Worm (Caenorhabditis elegans) whole organism, L4 larva: ENCODE measurements around the gene mdt-26.

Experiments used
- F10B5.3 ChIP-seq: sonication (generic microtip); optimal IDR thresholded peaks from 2 replicates; lab custom pipeline; 2016; ENCODE audit warnings: mild to moderate bottlenecking, missing genetic modification characterization, missing compliant biosample characterization
- F44E2.7 ChIP-seq: fragments of 200-800 bp; sonication (Bioruptor generic); IDR thresholded peaks from 2 replicates; pipeline ENCODE4 v2.1.2; 2022; ENCODE audit warnings: missing genetic modification characterization, missing compliant biosample characterization
- T26A8.4 ChIP-seq: fragments of 200-800 bp; sonication (Bioruptor generic); IDR thresholded peaks from 2 replicates; pipeline ENCODE4 v1.3.6; 2022; ENCODE audit warnings: missing genetic modification characterization, missing compliant biosample characterization
- Y75B8A.6 ChIP-seq: fragments of 200-800 bp; sonication (Bioruptor generic); IDR thresholded peaks from 2 replicates; pipeline ENCODE4 v1.3.6; 2022; ENCODE audit warnings: missing genetic modification reagents, missing genetic modification characterization, missing compliant biosample characterization
- ZK337.2 ChIP-seq: fragments of 200-800 bp; sonication (Bioruptor generic); IDR thresholded peaks from 2 replicates; pipeline ENCODE4 v1.3.6; 2022; ENCODE audit warnings: missing genetic modification reagents, missing genetic modification characterization, missing compliant biosample characterization
- ZK546.5 ChIP-seq, 2 experiments: sonication (generic microtip); optimal IDR thresholded peaks; 2 replicates each; lab custom pipeline; 2017; ENCODE audit warnings: missing biosample characterization in 2 of 2, missing genetic modification characterization in 2 of 2
- aha-1 ChIP-seq: fragments of 150-350 bp; peaks from one replicate; lab custom pipeline; 2014; ENCODE audit warnings: missing biosample characterization, missing genetic modification characterization
- arid-1 ChIP-seq: fragments of 200-800 bp; sonication (Bioruptor generic); conservative IDR thresholded peaks from 2 replicates; pipeline ENCODE4 v1.3.6; 2022; ENCODE audit warnings: missing genetic modification reagents, missing genetic modification characterization, missing compliant biosample characterization
- ceh-32 ChIP-seq: sonication (generic microtip); optimal IDR thresholded peaks from 2 replicates; lab custom pipeline; 2016; ENCODE audit warnings: mild to moderate bottlenecking, missing genetic modification characterization, missing compliant biosample characterization; ENCODE audit not compliant: poor library complexity
- ces-1 ChIP-seq: fragments of 150-350 bp; sonication (generic microtip); optimal IDR thresholded peaks from 4 replicates; lab custom pipeline; 2014; ENCODE audit warnings: missing biosample characterization, missing genetic modification reagents, missing genetic modification characterization
- ctbp-1 ChIP-seq: fragments of 200-800 bp; sonication (Bioruptor generic); IDR thresholded peaks from 2 replicates; pipeline ENCODE4 v1.3.6; 2022; ENCODE audit warnings: missing genetic modification reagents, missing genetic modification characterization, missing compliant biosample characterization
- daf-16 ChIP-seq, 3 experiments: sonication (generic microtip); optimal IDR thresholded peaks; 2 replicates each; lab custom pipeline; 2016 to 2017; ENCODE audit warnings: missing genetic modification characterization in 3 of 3, missing genetic modification reagents in 3 of 3, mild to moderate bottlenecking in 2 of 3, missing compliant biosample characterization in 2 of 3, missing biosample characterization in 1 of 3, moderate library complexity in 1 of 3
- daf-8 ChIP-seq: fragments of 200-800 bp; sonication (Bioruptor generic); IDR thresholded peaks from 2 replicates; pipeline ENCODE4 v1.3.6; 2022; ENCODE audit warnings: missing genetic modification characterization, missing compliant biosample characterization
- dmd-6 ChIP-seq: fragments of 200-800 bp; sonication (Bioruptor generic); IDR thresholded peaks from 2 replicates; pipeline ENCODE4 v1.3.6; 2022; ENCODE audit warnings: missing genetic modification reagents, missing genetic modification characterization, missing compliant biosample characterization
- dmd-8 ChIP-seq: fragments of 200-800 bp; sonication (Bioruptor generic); IDR thresholded peaks from 2 replicates; pipeline ENCODE4 v1.3.6; 2022; ENCODE audit warnings: missing genetic modification characterization, missing compliant biosample characterization
- dve-1 ChIP-seq: sonication (generic microtip); optimal IDR thresholded peaks from 2 replicates; lab custom pipeline; 2017; ENCODE audit warnings: antibody characterized with exemption, mild to moderate bottlenecking, missing genetic modification characterization, missing compliant biosample characterization; ENCODE audit not compliant: insufficient read depth
- egl-43 ChIP-seq: fragments of 200-800 bp; sonication (Bioruptor generic); IDR thresholded peaks from 2 replicates; pipeline ENCODE4 v1.3.6; 2022; ENCODE audit warnings: missing genetic modification reagents, missing genetic modification characterization, missing compliant biosample characterization
- fkh-10 ChIP-seq: fragments of 150-350 bp; optimal IDR thresholded peaks from 2 replicates; lab custom pipeline; 2014; ENCODE audit warnings: missing biosample characterization, missing genetic modification reagents, missing genetic modification characterization
- gei-8 ChIP-seq: fragments of 200-800 bp; sonication (Bioruptor generic); optimal IDR thresholded peaks from 2 replicates; lab custom pipeline; 2018; ENCODE audit warnings: mild to moderate bottlenecking, missing genetic modification characterization, missing compliant biosample characterization
- hif-1 ChIP-seq, 2 experiments: sonication (generic microtip); optimal IDR thresholded peaks; 2 replicates each; lab custom pipeline; 2016 to 2017; ENCODE audit warnings: missing compliant biosample characterization in 2 of 2, missing genetic modification characterization in 2 of 2, missing genetic modification reagents in 2 of 2, missing genotype in 2 of 2, mild to moderate bottlenecking in 1 of 2
- hlh-11 ChIP-seq: fragments of 200-800 bp; sonication (Bioruptor generic); optimal IDR thresholded peaks from 2 replicates; lab custom pipeline; 2018; ENCODE audit warnings: mild to moderate bottlenecking, missing genetic modification characterization, missing compliant biosample characterization
- lin-39 ChIP-seq: fragments of 150-350 bp; optimal IDR thresholded peaks from 2 replicates; lab custom pipeline; 2014; ENCODE audit warnings: missing biosample characterization, missing genetic modification reagents, missing genetic modification characterization
- madf-9 ChIP-seq: fragments of 200-800 bp; sonication (Bioruptor generic); conservative IDR thresholded peaks from 2 replicates; pipeline ENCODE4 v1.3.6; 2022; ENCODE audit warnings: missing genetic modification reagents, missing genetic modification characterization, missing compliant biosample characterization
- mdt-29 ChIP-seq: fragments of 200-800 bp; sonication (Bioruptor generic); IDR thresholded peaks from 2 replicates; pipeline ENCODE4 v1.3.6; 2022; ENCODE audit warnings: missing genetic modification reagents, missing genetic modification characterization, missing compliant biosample characterization
- mes-2 ChIP-seq: sonication (generic microtip); optimal IDR thresholded peaks from 2 replicates; lab custom pipeline; 2016; ENCODE audit warnings: missing genotype, mild to moderate bottlenecking, missing genetic modification characterization, missing compliant biosample characterization; ENCODE audit not compliant: poor library complexity, severe bottlenecking
- mxl-2 ChIP-seq: fragments of 200-800 bp; sonication (Bioruptor generic); conservative IDR thresholded peaks from 2 replicates; pipeline ENCODE4 v1.3.6; 2022; ENCODE audit warnings: missing genetic modification reagents, missing genetic modification characterization, missing compliant biosample characterization
- nhr-102 ChIP-seq: sonication (generic microtip); optimal IDR thresholded peaks from 2 replicates; lab custom pipeline; 2016; ENCODE audit warnings: mild to moderate bottlenecking, missing genetic modification characterization, moderate library complexity, missing compliant biosample characterization
- nhr-25 ChIP-seq: sonication (generic microtip); optimal IDR thresholded peaks from 2 replicates; lab custom pipeline; 2017; ENCODE audit warnings: missing genetic modification characterization, mild to moderate bottlenecking, missing compliant biosample characterization, antibody characterized with exemption, moderate library complexity, borderline replicate concordance; ENCODE audit not compliant: insufficient read depth
- php-3 ChIP-seq: fragments of 200-800 bp; sonication (Bioruptor generic); IDR thresholded peaks from 2 replicates; pipeline ENCODE4 v1.3.6; 2022; ENCODE audit warnings: missing genetic modification reagents, missing genetic modification characterization, missing compliant biosample characterization
- sdz-12 ChIP-seq: fragments of 200-800 bp; sonication (Bioruptor generic); optimal IDR thresholded peaks from 2 replicates; lab custom pipeline; 2018; ENCODE audit warnings: mild to moderate bottlenecking, missing genetic modification characterization, missing compliant biosample characterization
- spr-1 ChIP-seq: sonication (generic microtip); optimal IDR thresholded peaks from 2 replicates; lab custom pipeline; 2016; ENCODE audit warnings: mild to moderate bottlenecking, missing genetic modification characterization, missing compliant biosample characterization
- tra-1 ChIP-seq: fragments of 200-800 bp; sonication (Bioruptor generic); IDR thresholded peaks from 2 replicates; pipeline ENCODE4 v1.3.6; 2022; ENCODE audit warnings: missing genetic modification reagents, missing genetic modification characterization, missing compliant biosample characterization
- unc-130 ChIP-seq: sonication (generic microtip); optimal IDR thresholded peaks from 2 replicates; lab custom pipeline; 2016; ENCODE audit warnings: missing genetic modification reagents, missing genetic modification characterization, missing compliant biosample characterization
- unc-62 ChIP-seq, 3 experiments: fragments of 150-350 bp in 1 of 3; sonication (generic microtip); optimal IDR thresholded peaks in 2 of 3; peaks in 1 of 3; 1 replicate in 1 of 3; 2 replicates in 2 of 3; lab custom pipeline; 2014 to 2017; ENCODE audit warnings: missing biosample characterization in 3 of 3, missing genetic modification characterization in 3 of 3, missing genetic modification reagents in 3 of 3, missing genotype in 1 of 3
- vab-7 ChIP-seq: fragments of 200-800 bp; sonication (Bioruptor generic); IDR thresholded peaks from 2 replicates; pipeline ENCODE4 v1.3.6; 2022; ENCODE audit warnings: missing genetic modification reagents, missing genetic modification characterization, missing compliant biosample characterization
- zip-11 ChIP-seq: fragments of 200-800 bp; sonication (Bioruptor generic); IDR thresholded peaks from 2 replicates; pipeline ENCODE4 v1.3.6; 2022; ENCODE audit warnings: missing genetic modification characterization, missing compliant biosample characterization
- ztf-11 ChIP-seq: fragments of 150-350 bp; optimal IDR thresholded peaks from 2 replicates; lab custom pipeline; 2014; ENCODE audit warnings: missing biosample characterization, missing genetic modification characterization

The mdt-26 gene

ce11 chrII:5665991-5666390, 5.0 kb downstream of the mdt-26 start, which contains the start of gene C25H3.16:
Gene C25H3.16, plus strand, starts transcription at chrII:5666291.
- TF ChIP-seq ztf-11, result no peak
- no peak for TF ChIP-seq lin-39 (tag; lab: Kevin White, UChicago)

- no peak for TF ChIP-seq madf-9
- TF ChIP-seq daf-16 (GFP tag; optimal IDR thresholded peaks at IDR 0.05; lab: Kevin White, UChicago), result no peak
- TF ChIP-seq daf-16 (tag; optimal IDR thresholded peaks at IDR 0.05; lab: Kevin White, UChicago), result no peak
Observed at ce11 chrII:5667540-5667939, 6.6 kb downstream of the mdt-26 start.

ce11 chrII:5668830-5669229, 7.8 kb downstream of the mdt-26 start, which contains the start of gene C25H3.7:
Gene C25H3.7, minus strand, starts transcription at chrII:5668930.
- TF ChIP-seq aha-1 (peak; percentile 50), fkh-10 (GFP tag; lab: Kevin White, UChicago) (no peak)

- TF ChIP-seq ceh-32 (tag; lab: Kevin White, UChicago) (no peak), unc-130 (GFP tag; lab: Kevin White, UChicago) (no peak), nhr-25 (tag; lab: Kevin White, UChicago) (no peak)
Observed at ce11 chrII:5669580-5669979, 8.6 kb downstream of the mdt-26 start, which contains the start of gene C25H3.17. Gene C25H3.17, minus strand, starts transcription at chrII:5669680.

- TF ChIP-seq arid-1 (GFP tag; lab: Robert Waterston, UW), result no peak
- TF ChIP-seq F10B5.3 (tag; lab: Kevin White, UChicago), result no peak
- no peak for TF ChIP-seq unc-130 (GFP tag; lab: Kevin White, UChicago)
- no peak for TF ChIP-seq ceh-32 (tag; lab: Kevin White, UChicago)
- TF ChIP-seq mdt-29, result no peak
- no peak for TF ChIP-seq nhr-25 (tag; lab: Kevin White, UChicago)
- TF ChIP-seq gei-8 (GFP tag; lab: Kevin White, UChicago), result no peak
- TF ChIP-seq ztf-11, result no peak
- TF ChIP-seq lin-39 (tag; lab: Kevin White, UChicago), result no peak
Observed at ce11 chrII:5680703-5681102, 19.7 kb downstream of the mdt-26 start, which contains the start of gene flp-27. Gene flp-27, plus strand, starts transcription at chrII:5681003.

ce11 chrII:5688959-5689358, 28.0 kb downstream of the mdt-26 start, which contains the start of gene C25H3.11:
Gene C25H3.11, minus strand, starts transcription at chrII:5689040.
- TF ChIP-seq mes-2 (tag; lab: Kevin White, UChicago) (peak; percentile 64), dve-1 (tag; lab: Kevin White, UChicago) (peak; percentile 49), zip-11 (GFP tag; lab: Robert Waterston, UW) (no peak), F44E2.7 (GFP tag; lab: Robert Waterston, UW) (0 out of 2 replicates have a peak, but pooled peaks have one; percentile 45), T26A8.4 (GFP tag; lab: Robert Waterston, UW) (0 out of 2 replicates have a peak, but pooled peaks have one; percentile 15), hif-1 (tag; optimal IDR thresholded peaks at IDR 0.05; lab: Kevin White, UChicago) (peak in 1 of 2 experiments; percentile 52), daf-16 (GFP tag; optimal IDR thresholded peaks at IDR 0.05; lab: Kevin White, UChicago) (no peak), daf-16 (tag; optimal IDR thresholded peaks at IDR 0.05; lab: Kevin White, UChicago) (peak; percentile 66), Y75B8A.6 (GFP tag; lab: Robert Waterston, UW) (0 out of 2 replicates have a peak, but pooled peaks have one; percentile 10), nhr-102 (tag; lab: Kevin White, UChicago) (no peak), ZK546.5 (tag; optimal IDR thresholded peaks at IDR 0.05; lab: Kevin White, UChicago) (no peak), vab-7 (GFP tag; lab: Robert Waterston, UW) (peak; percentile 20; the same call in 1 of the 2 replicates), daf-8 (GFP tag; lab: Robert Waterston, UW) (no peak), dmd-6 (GFP tag; lab: Robert Waterston, UW) (peak; percentile 49; the same call in 1 of the 2 replicates), hlh-11 (peak; percentile 78), egl-43 (GFP tag; lab: Robert Waterston, UW) (0 out of 2 replicates have a peak, but pooled peaks have one; percentile 55), php-3 (0 out of 2 replicates have a peak, but pooled peaks have one; percentile 32), unc-62 (GFP tag; optimal IDR thresholded peaks at IDR 0.05 in 1 of 2; lab: Kevin White, UChicago) (peak in 1 of 2 experiments; percentile 76), unc-62 (tag; optimal IDR thresholded peaks at IDR 0.05; lab: Kevin White, UChicago) (no peak), ces-1 (GFP tag; lab: Kevin White, UChicago) (no peak), mxl-2 (GFP tag; lab: Robert Waterston, UW) (no peak), dmd-8 (no peak), ZK337.2 (GFP tag; lab: Robert Waterston, UW) (no peak), gei-8 (GFP tag; lab: Kevin White, UChicago) (no peak), ctbp-1 (no peak), spr-1 (tag; lab: Kevin White, UChicago) (peak; percentile 28), tra-1 (GFP tag; lab: Robert Waterston, UW) (no peak), sdz-12 (GFP tag; lab: Kevin White, UChicago) (no peak)
